Fruit fly (Drosophila melanogaster): ENCODE measurements around the gene CG45690.
A peak's percentile ranks its signal among the peaks of the same experiment; 100 is the strongest.

The CG45690 gene

dm6 chr2L:10687009-10687793 lies 29.1 kb downstream of the CG45690 start, which contains the start of gene CG7296 (continued):
- TF ChIP-seq TFAM (GFP tag; optimal IDR thresholded peaks at IDR 0.05): no peak
- TF ChIP-seq da (GFP tag; optimal IDR thresholded peaks at IDR 0.05): no peak
- TF ChIP-seq so (GFP tag; IDR thresholded peaks at IDR 0.05): no peak
- no peak for TF ChIP-seq CG7963 (GFP tag; IDR thresholded peaks at IDR 0.05; ENCODE audit: partially characterized antibody)
- TF ChIP-seq Awh (GFP tag; IDR thresholded peaks at IDR 0.05): peak; percentile 90
- no peak for TF ChIP-seq Drgx (GFP tag; IDR thresholded peaks at IDR 0.05)
- no peak for TF ChIP-seq kah (GFP tag; optimal IDR thresholded peaks at IDR 0.05)
- no peak for TF ChIP-seq Bdp1 (GFP tag; optimal IDR thresholded peaks at IDR 0.05)
- no peak for TF ChIP-seq HmgD (GFP tag; optimal IDR thresholded peaks at IDR 0.05)
- TF ChIP-seq CG12942 (GFP tag; optimal IDR thresholded peaks at IDR 0.05): no peak
- TF ChIP-seq Hand (GFP tag; optimal IDR thresholded peaks at IDR 0.05): no peak
- TF ChIP-seq cg (GFP tag; optimal IDR thresholded peaks at IDR 0.05): no peak
- TF ChIP-seq HLH4C (GFP tag; IDR thresholded peaks at IDR 0.05; ENCODE audit: partially characterized antibody): no peak
- TF ChIP-seq CG15514 (GFP tag; optimal IDR thresholded peaks at IDR 0.05): peak; percentile 95
- no peak for TF ChIP-seq jumu (GFP tag; optimal IDR thresholded peaks at IDR 0.05)
- TF ChIP-seq al (GFP tag; IDR thresholded peaks at IDR 0.05): no peak
- TF ChIP-seq CG12744 (GFP tag; optimal IDR thresholded peaks at IDR 0.05): no peak
- TF ChIP-seq Dfd (GFP tag; optimal IDR thresholded peaks at IDR 0.05): no peak
- no peak for TF ChIP-seq CG15479 (GFP tag; optimal IDR thresholded peaks at IDR 0.05)
- no peak for TF ChIP-seq sd (tag; optimal IDR thresholded peaks at IDR 0.05)
- no peak for TF ChIP-seq Sry-δ (GFP tag; optimal IDR thresholded peaks at IDR 0.05)
- TF ChIP-seq CG10462 (GFP tag; optimal IDR thresholded peaks at IDR 0.05): no peak
- no peak for TF ChIP-seq CG32532 (GFP tag; IDR thresholded peaks at IDR 0.05)
- no peak for TF ChIP-seq klu (GFP tag; IDR thresholded peaks at IDR 0.05)
- no peak for TF ChIP-seq CG14014 (GFP tag; IDR thresholded peaks at IDR 0.05)
- TF ChIP-seq zfh1 (GFP tag; IDR thresholded peaks at IDR 0.05): 0 out of 3 replicates have a peak, but pooled peaks have one; percentile 2
- no peak for TF ChIP-seq CG3065 (GFP tag; optimal IDR thresholded peaks at IDR 0.05)
- peak; percentile 71 for TF ChIP-seq CG12769 (tag; optimal IDR thresholded peaks at IDR 0.05)
- no peak for TF ChIP-seq C15 (GFP tag; IDR thresholded peaks at IDR 0.05)
- no peak for TF ChIP-seq sug (tag; optimal IDR thresholded peaks at IDR 0.05)
- peak; percentile 72 for TF ChIP-seq CG13894 (tag; optimal IDR thresholded peaks at IDR 0.05)
- no peak for TF ChIP-seq CG15011 (GFP tag; optimal IDR thresholded peaks at IDR 0.05)
- TF ChIP-seq Nf-YC (tag; optimal IDR thresholded peaks at IDR 0.05): no peak
- TF ChIP-seq vvl (GFP tag; IDR thresholded peaks at IDR 0.05): peak; percentile 21; the same call in 1 of the 2 replicates
- no peak for TF ChIP-seq dysf (GFP tag; IDR thresholded peaks at IDR 0.05)
- TF ChIP-seq Dip2 (GFP tag; IDR thresholded peaks at IDR 0.05): no peak
- TF ChIP-seq Dll (GFP tag; IDR thresholded peaks at IDR 0.05; ENCODE audit: partially characterized antibody): no peak
- no peak for TF ChIP-seq CG6272 (GFP tag; IDR thresholded peaks at IDR 0.05)
- no peak for TF ChIP-seq CG13424 (tag; optimal IDR thresholded peaks at IDR 0.05)
- TF ChIP-seq row (GFP tag; IDR thresholded peaks at IDR 0.05): 0 out of 3 replicates have a peak, but pooled peaks have one; percentile 19
- no peak for TF ChIP-seq CG7786 (GFP tag; optimal IDR thresholded peaks at IDR 0.05)

- TF ChIP-seq vvl (GFP tag; IDR thresholded peaks at IDR 0.05) (peak; percentile 61; the same call in 1 of the 2 replicates), abd-A (tag; optimal IDR thresholded peaks at IDR 0.05) (peak; percentile 56), CG9727 (GFP tag; optimal IDR thresholded peaks at IDR 0.05) (no peak), Hr39 (optimal IDR thresholded peaks at IDR 0.05) (no peak)
Observed at dm6 chr2L:10687794-10688185, 29.7 kb downstream of the CG45690 start.

Measured in whole organism, embryonic.